Worm (Caenorhabditis elegans) whole organism, L4 larva: Measurements from ENCODE around the gene ncx-3.

Source experiments
- F26F4.8 ChIP-seq: fragments of 200-800 bp; sonication (Bioruptor generic); conservative IDR thresholded peaks from 2 replicates; pipeline ENCODE4 v1.3.6; 2022; ENCODE audit warnings: missing genetic modification characterization, missing compliant biosample characterization
- F44E2.7 ChIP-seq: fragments of 200-800 bp; sonication (Bioruptor generic); IDR thresholded peaks from 2 replicates; pipeline ENCODE4 v2.1.2; 2022; ENCODE audit warnings: missing genetic modification characterization, missing compliant biosample characterization
- Y105C5A.15 ChIP-seq: fragments of 200-800 bp; sonication (Bioruptor generic); IDR thresholded peaks from 2 replicates; pipeline ENCODE4 v1.3.6; 2022; ENCODE audit warnings: missing genetic modification characterization, missing compliant biosample characterization
- ZK546.5 ChIP-seq, 2 experiments: sonication (generic microtip); optimal IDR thresholded peaks; 2 replicates each; lab custom pipeline; 2017; ENCODE audit warnings: missing biosample characterization in 2 of 2, missing genetic modification characterization in 2 of 2
- aha-1 ChIP-seq: fragments of 150-350 bp; peaks from one replicate; lab custom pipeline; 2014; ENCODE audit warnings: missing biosample characterization, missing genetic modification characterization
- arid-1 ChIP-seq: fragments of 200-800 bp; sonication (Bioruptor generic); conservative IDR thresholded peaks from 2 replicates; pipeline ENCODE4 v1.3.6; 2022; ENCODE audit warnings: missing genetic modification reagents, missing genetic modification characterization, missing compliant biosample characterization
- ceh-20 ChIP-seq: fragments of 200-800 bp; sonication (Bioruptor generic); IDR thresholded peaks from 2 replicates; pipeline ENCODE4 v1.3.6; 2022; ENCODE audit warnings: missing genetic modification reagents, missing genetic modification characterization, missing compliant biosample characterization
- ctbp-1 ChIP-seq: fragments of 200-800 bp; sonication (Bioruptor generic); IDR thresholded peaks from 2 replicates; pipeline ENCODE4 v1.3.6; 2022; ENCODE audit warnings: missing genetic modification reagents, missing genetic modification characterization, missing compliant biosample characterization
- daf-16 ChIP-seq, 3 experiments: sonication (generic microtip); optimal IDR thresholded peaks; 2 replicates each; lab custom pipeline; 2016 to 2017; ENCODE audit warnings: missing genetic modification characterization in 3 of 3, missing genetic modification reagents in 3 of 3, mild to moderate bottlenecking in 2 of 3, missing compliant biosample characterization in 2 of 3, missing biosample characterization in 1 of 3, moderate library complexity in 1 of 3
- daf-19 ChIP-seq: fragments of 200-800 bp; sonication (Bioruptor generic); conservative IDR thresholded peaks from 2 replicates; pipeline ENCODE4 v1.3.6; 2022; ENCODE audit warnings: missing genetic modification characterization, missing compliant biosample characterization
- dmd-6 ChIP-seq: fragments of 200-800 bp; sonication (Bioruptor generic); IDR thresholded peaks from 2 replicates; pipeline ENCODE4 v1.3.6; 2022; ENCODE audit warnings: missing genetic modification reagents, missing genetic modification characterization, missing compliant biosample characterization
- dpl-1 ChIP-seq: fragments of 150-350 bp; optimal IDR thresholded peaks from 2 replicates; lab custom pipeline; 2014; ENCODE audit warnings: missing biosample characterization, missing genetic modification reagents, missing genetic modification characterization
- fkh-10 ChIP-seq: fragments of 150-350 bp; optimal IDR thresholded peaks from 2 replicates; lab custom pipeline; 2014; ENCODE audit warnings: missing biosample characterization, missing genetic modification reagents, missing genetic modification characterization
- lin-29 ChIP-seq: fragments of 200-800 bp; sonication (Bioruptor generic); IDR thresholded peaks from 2 replicates; pipeline ENCODE4 v1.3.6; 2022; ENCODE audit warnings: missing genetic modification reagents, missing genetic modification characterization, missing compliant biosample characterization
- lir-3 ChIP-seq: sonication (generic microtip); optimal IDR thresholded peaks from 2 replicates; lab custom pipeline; 2016; ENCODE audit warnings: mild to moderate bottlenecking, missing genetic modification characterization, missing compliant biosample characterization
- madf-5 ChIP-seq, 2 experiments: fragments of 200-800 bp; sonication (Bioruptor generic); IDR thresholded peaks; 2 replicates each; pipeline ENCODE4 v1.3.6; 2022; ENCODE audit warnings: missing compliant biosample characterization in 2 of 2, missing genetic modification characterization in 2 of 2
- mdl-1 ChIP-seq, 2 experiments: fragments of 150-350 bp in 1 of 2; sonication (generic microtip) in 1 of 2; optimal IDR thresholded peaks; 2 replicates each; lab custom pipeline; 2014 to 2017; ENCODE audit warnings: missing biosample characterization in 2 of 2, missing genetic modification characterization in 2 of 2
- mxl-3 ChIP-seq: fragments of 200-800 bp; sonication (Bioruptor generic); optimal IDR thresholded peaks from 2 replicates; lab custom pipeline; 2018; ENCODE audit warnings: mild to moderate bottlenecking, missing genetic modification characterization, missing compliant biosample characterization
- nhr-10 ChIP-seq: fragments of 150-350 bp; optimal IDR thresholded peaks from 2 replicates; lab custom pipeline; 2014; ENCODE audit warnings: missing biosample characterization, missing genetic modification characterization
- nhr-111 ChIP-seq: fragments of 200-800 bp; sonication (Bioruptor generic); optimal IDR thresholded peaks from 2 replicates; lab custom pipeline; 2018; ENCODE audit warnings: mild to moderate bottlenecking, missing genetic modification characterization, missing compliant biosample characterization
- nhr-25 ChIP-seq: sonication (generic microtip); optimal IDR thresholded peaks from 2 replicates; lab custom pipeline; 2017; ENCODE audit warnings: missing genetic modification characterization, mild to moderate bottlenecking, missing compliant biosample characterization, antibody characterized with exemption, moderate library complexity, borderline replicate concordance; ENCODE audit not compliant: insufficient read depth
- nhr-28 ChIP-seq: fragments of 150-350 bp; optimal IDR thresholded peaks from 2 replicates; lab custom pipeline; 2014; ENCODE audit warnings: missing biosample characterization, missing genetic modification characterization
- nhr-77 ChIP-seq: fragments of 150-350 bp; optimal IDR thresholded peaks from 2 replicates; lab custom pipeline; 2014; ENCODE audit warnings: missing biosample characterization, missing genetic modification characterization
- rbr-2 ChIP-seq: sonication (generic microtip); optimal IDR thresholded peaks from 2 replicates; lab custom pipeline; 2016; ENCODE audit warnings: missing genotype, missing genetic modification characterization, missing compliant biosample characterization
- sdz-12 ChIP-seq: fragments of 200-800 bp; sonication (Bioruptor generic); optimal IDR thresholded peaks from 2 replicates; lab custom pipeline; 2018; ENCODE audit warnings: mild to moderate bottlenecking, missing genetic modification characterization, missing compliant biosample characterization
- set-16 ChIP-seq: fragments of 200-800 bp; sonication (Bioruptor generic); IDR thresholded peaks from 2 replicates; pipeline ENCODE4 v1.3.6; 2022; ENCODE audit warnings: missing genetic modification reagents, missing genetic modification characterization, missing compliant biosample characterization
- spr-1 ChIP-seq: sonication (generic microtip); optimal IDR thresholded peaks from 2 replicates; lab custom pipeline; 2016; ENCODE audit warnings: mild to moderate bottlenecking, missing genetic modification characterization, missing compliant biosample characterization
- tag-97 ChIP-seq: fragments of 200-800 bp; sonication (Bioruptor generic); IDR thresholded peaks from 2 replicates; pipeline ENCODE4 v1.3.6; 2022; ENCODE audit warnings: missing genetic modification characterization, missing compliant biosample characterization
- tra-1 ChIP-seq: fragments of 200-800 bp; sonication (Bioruptor generic); IDR thresholded peaks from 2 replicates; pipeline ENCODE4 v1.3.6; 2022; ENCODE audit warnings: missing genetic modification reagents, missing genetic modification characterization, missing compliant biosample characterization
- unc-130 ChIP-seq: sonication (generic microtip); optimal IDR thresholded peaks from 2 replicates; lab custom pipeline; 2016; ENCODE audit warnings: missing genetic modification reagents, missing genetic modification characterization, missing compliant biosample characterization
- unc-62 ChIP-seq, 3 experiments: fragments of 150-350 bp in 1 of 3; sonication (generic microtip); optimal IDR thresholded peaks in 2 of 3; peaks in 1 of 3; 1 replicate in 1 of 3; 2 replicates in 2 of 3; lab custom pipeline; 2014 to 2017; ENCODE audit warnings: missing biosample characterization in 3 of 3, missing genetic modification characterization in 3 of 3, missing genetic modification reagents in 3 of 3, missing genotype in 1 of 3
- zfp-2 ChIP-seq: sonication (generic microtip); optimal IDR thresholded peaks from 2 replicates; lab custom pipeline; 2016; ENCODE audit warnings: mild to moderate bottlenecking, missing genetic modification characterization, missing compliant biosample characterization

Gene ncx-3

DNA sequence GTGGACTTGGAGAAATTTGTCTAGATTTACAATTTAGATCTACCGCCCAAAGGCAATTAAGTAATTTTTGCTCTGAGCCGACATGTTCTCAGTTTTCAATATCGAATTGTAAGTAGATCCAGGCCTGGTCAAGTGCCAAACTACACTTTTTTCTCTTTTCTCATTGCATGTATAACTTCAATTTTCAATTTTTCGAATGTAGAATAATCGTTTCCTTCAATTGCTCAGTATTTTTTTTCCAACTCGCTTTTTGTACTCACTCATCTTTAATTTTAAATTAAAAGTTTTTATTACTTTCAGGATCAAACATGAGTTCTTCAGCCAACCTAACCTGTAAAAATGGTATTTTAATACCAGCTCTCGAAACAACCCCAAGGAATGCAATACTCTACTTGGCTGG, at the start of gene ncx-3:
ncx-3 (plus strand) TSS at position 301 of the 400 bp plus-strand sequence.
- TF ChIP-seq tag-97, result no peak
- TF ChIP-seq daf-19 (GFP tag; lab: Robert Waterston, UW), result no peak
- peak in 1 of 2 experiments; percentile 74 for TF ChIP-seq unc-62 (GFP tag; optimal IDR thresholded peaks at IDR 0.05 in 1 of 2; lab: Kevin White, UChicago)
- no peak for TF ChIP-seq unc-62 (tag; optimal IDR thresholded peaks at IDR 0.05; lab: Kevin White, UChicago)
- no peak for TF ChIP-seq lir-3

DNA sequence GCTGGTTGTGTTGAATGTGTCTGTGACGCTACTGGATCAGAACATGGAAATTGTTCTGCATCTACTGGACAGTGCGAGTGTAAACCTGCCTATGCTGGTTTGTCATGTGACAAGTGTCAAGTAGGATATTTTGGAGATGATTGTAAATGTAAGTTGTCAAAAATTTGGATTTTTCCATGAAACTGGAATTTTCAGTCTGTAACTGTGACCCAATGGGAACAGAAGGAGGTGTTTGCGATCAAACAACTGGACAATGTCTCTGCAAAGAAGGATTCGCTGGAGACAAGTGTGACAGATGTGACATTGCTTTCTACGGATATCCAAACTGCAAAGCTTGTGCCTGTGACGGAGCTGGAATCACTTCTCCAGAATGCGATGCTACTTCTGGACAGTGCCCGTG, 47.9 kb upstream of the ncx-3 start:
- no peak for TF ChIP-seq ceh-20
- TF ChIP-seq unc-62 (GFP tag; optimal IDR thresholded peaks at IDR 0.05 in 1 of 2; lab: Kevin White, UChicago), result peak in 1 of 2 experiments; percentile 99
- no peak for TF ChIP-seq unc-62 (tag; optimal IDR thresholded peaks at IDR 0.05; lab: Kevin White, UChicago)
- no peak for TF ChIP-seq nhr-77

DNA sequence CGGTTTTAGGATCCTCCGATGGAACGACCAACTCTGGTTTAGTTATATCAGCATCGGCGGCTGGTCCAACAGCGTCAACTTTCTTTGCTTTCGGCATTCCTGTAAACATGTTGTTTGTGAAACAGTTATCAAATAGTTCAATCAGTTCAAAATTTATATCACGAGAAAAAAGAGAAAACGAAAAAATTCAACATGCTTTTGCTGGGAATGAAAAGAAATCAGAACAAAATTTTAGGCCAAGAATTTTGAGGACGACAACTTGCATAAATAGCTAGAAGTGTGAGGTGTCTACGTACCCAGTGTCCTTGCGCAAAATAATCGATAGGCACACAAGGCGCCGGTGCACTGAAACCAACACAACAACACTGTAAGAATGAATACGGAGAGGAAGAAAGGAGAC, 36.1 kb upstream of the ncx-3 start, which contains the start of gene K08C7.4:
K08C7.4 (minus strand) TSS at position 101 of the 400 bp plus-strand sequence.
- TF ChIP-seq nhr-25 (tag; lab: Kevin White, UChicago) (no peak), unc-130 (GFP tag; lab: Kevin White, UChicago) (no peak), nhr-10 (no peak), Y105C5A.15 (GFP tag; lab: Robert Waterston, UW) (no peak), rbr-2 (tag; lab: Kevin White, UChicago) (no peak), F26F4.8 (GFP tag; lab: Robert Waterston, UW) (no peak), lin-29 (GFP tag; lab: Robert Waterston, UW) (no peak), spr-1 (tag; lab: Kevin White, UChicago) (no peak), zfp-2 (tag; lab: Kevin White, UChicago) (no peak), unc-62 (GFP tag; optimal IDR thresholded peaks at IDR 0.05 in 1 of 2; lab: Kevin White, UChicago) (no peak), unc-62 (tag; optimal IDR thresholded peaks at IDR 0.05; lab: Kevin White, UChicago) (no peak), arid-1 (no peak)

DNA sequence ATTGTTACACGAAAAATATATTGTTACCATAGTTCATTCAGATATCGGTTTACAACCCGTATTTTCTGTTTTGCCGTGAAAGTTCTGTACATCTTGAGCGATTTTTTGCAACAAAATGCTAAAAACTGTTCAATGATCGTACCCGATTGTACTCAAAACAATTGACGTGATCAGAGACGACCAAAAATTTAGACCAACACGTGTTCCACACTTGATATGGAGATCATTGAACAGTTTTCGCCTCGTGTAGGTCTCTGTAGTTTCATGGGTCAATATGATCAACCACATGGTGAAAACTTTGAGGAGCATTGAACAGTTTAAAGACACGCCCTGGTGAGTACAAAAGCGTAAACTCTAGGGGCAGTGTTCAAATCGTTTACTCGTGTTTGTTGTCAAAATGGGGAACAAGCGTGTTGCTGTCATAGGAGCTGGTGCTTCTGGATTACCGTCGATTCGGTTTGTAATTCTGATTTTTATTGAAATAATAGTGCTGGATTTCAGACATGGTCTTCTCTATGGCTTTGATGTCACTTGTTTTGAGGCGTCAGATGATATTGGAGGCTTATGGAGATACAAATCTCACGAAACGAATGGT, 34.2 kb upstream of the ncx-3 start, which contains the start of gene fmo-2:
fmo-2 (plus strand) TSS at position 370 of the 595 bp plus-strand sequence.
- TF ChIP-seq daf-16 (GFP tag; optimal IDR thresholded peaks at IDR 0.05; lab: Kevin White, UChicago) (no peak), daf-16 (tag; optimal IDR thresholded peaks at IDR 0.05; lab: Kevin White, UChicago) (no peak), F44E2.7 (GFP tag; lab: Robert Waterston, UW) (no peak), aha-1 (peak; percentile 82), Y105C5A.15 (GFP tag; lab: Robert Waterston, UW) (no peak), dpl-1 (no peak), dmd-6 (GFP tag; lab: Robert Waterston, UW) (0 out of 2 replicates have a peak, but pooled peaks have one; percentile 31), mxl-3 (GFP tag; lab: Kevin White, UChicago) (peak; percentile 80), mdl-1 (tag; optimal IDR thresholded peaks at IDR 0.05; lab: Kevin White, UChicago) (peak in 1 of 2 experiments; percentile 74), nhr-28 (tag; lab: Kevin White, UChicago) (peak; percentile 76), fkh-10 (GFP tag; lab: Kevin White, UChicago) (no peak), madf-5 (GFP tag; IDR thresholded peaks at IDR 0.05; lab: Robert Waterston, UW) (no peak), unc-62 (GFP tag; optimal IDR thresholded peaks at IDR 0.05 in 1 of 2; lab: Kevin White, UChicago) (peak in 1 of 2 experiments; percentile 99), unc-62 (tag; optimal IDR thresholded peaks at IDR 0.05; lab: Kevin White, UChicago) (no peak), zfp-2 (tag; lab: Kevin White, UChicago) (no peak), tra-1 (0 out of 2 replicates have a peak, but pooled peaks have one; percentile 28), sdz-12 (GFP tag; lab: Kevin White, UChicago) (no peak)

DNA sequence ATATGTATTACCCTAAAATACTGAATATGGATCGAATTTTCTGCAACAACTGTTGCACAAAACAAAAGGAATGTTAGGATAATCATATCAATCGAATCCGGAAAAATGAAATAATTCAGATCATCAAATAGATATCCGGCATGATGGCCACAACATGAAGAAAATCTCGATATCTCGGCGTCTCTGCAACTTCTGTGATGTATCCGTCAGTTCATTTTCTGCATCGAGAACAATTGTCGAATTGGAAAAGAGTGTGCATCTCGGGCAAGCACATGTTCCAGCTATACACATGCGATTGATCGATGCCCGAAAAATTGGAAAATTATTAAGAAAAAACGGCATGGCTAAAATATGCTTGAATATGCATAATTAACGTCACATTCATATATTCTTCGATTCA, 30.7 kb upstream of the ncx-3 start, which contains the start of the genes K08C7.6 and R102.1:
K08C7.6 (minus strand) TSS at position 101 of the 400 bp plus-strand sequence.
R102.1 (plus strand) TSS at position 291 of the 400 bp plus-strand sequence.
- no peak for TF ChIP-seq ZK546.5 (tag; optimal IDR thresholded peaks at IDR 0.05; lab: Kevin White, UChicago)
- no peak for TF ChIP-seq set-16 (GFP tag; lab: Robert Waterston, UW)
- no peak for TF ChIP-seq mdl-1 (tag; optimal IDR thresholded peaks at IDR 0.05; lab: Kevin White, UChicago)
- no peak for TF ChIP-seq nhr-77
- no peak for TF ChIP-seq nhr-111
- no peak for TF ChIP-seq ctbp-1 (GFP tag; lab: Robert Waterston, UW)
- TF ChIP-seq, all 104 proteins: peak for 0
